Worm (Caenorhabditis elegans) whole organism, L3 larva: ENCODE measurements around the gene bath-2.

Experiments
- R02D3.7 ChIP-seq: fragments of 150-350 bp; optimal IDR thresholded peaks from 2 replicates; lab custom pipeline; 2014; ENCODE audit warnings: missing biosample characterization, missing genetic modification characterization
- ZK546.5 ChIP-seq: sonication (generic microtip); optimal IDR thresholded peaks from 2 replicates; lab custom pipeline; 2017; ENCODE audit warnings: missing biosample characterization, missing genetic modification characterization
- aly-2 ChIP-seq: fragments of 150-350 bp; optimal IDR thresholded peaks from 2 replicates; lab custom pipeline; 2014; ENCODE audit warnings: missing biosample characterization, missing genetic modification characterization
- ceh-16 ChIP-seq: sonication (generic microtip); optimal IDR thresholded peaks from 2 replicates; lab custom pipeline; 2017; ENCODE audit warnings: missing biosample characterization, missing genetic modification characterization
- ceh-28 ChIP-seq: fragments of 150-350 bp; optimal IDR thresholded peaks from 2 replicates; lab custom pipeline; 2014; ENCODE audit warnings: missing biosample characterization, missing genetic modification reagents, missing genetic modification characterization
- ceh-82 ChIP-seq: fragments of 150-350 bp; optimal IDR thresholded peaks from 2 replicates; lab custom pipeline; 2014; ENCODE audit warnings: missing biosample characterization, missing genetic modification characterization
- ceh-9 ChIP-seq: sonication (generic microtip); optimal IDR thresholded peaks from 2 replicates; lab custom pipeline; 2018; ENCODE audit warnings: missing biosample characterization, missing genetic modification characterization
- daf-12 ChIP-seq: fragments of 150-350 bp; optimal IDR thresholded peaks from 2 replicates; lab custom pipeline; 2014; ENCODE audit warnings: missing biosample characterization, missing genetic modification reagents, missing genetic modification characterization
- egl-27 ChIP-seq: sonication (generic microtip); optimal IDR thresholded peaks from 4 replicates; lab custom pipeline; 2017; ENCODE audit warnings: missing biosample characterization, missing genetic modification reagents, missing genetic modification characterization
- egl-5 ChIP-seq: fragments of 150-350 bp; optimal IDR thresholded peaks from 2 replicates; lab custom pipeline; 2017; ENCODE audit warnings: missing biosample characterization, missing genetic modification reagents, missing genetic modification characterization, inconsistent platforms
- elt-1 ChIP-seq: fragments of 150-350 bp; optimal IDR thresholded peaks from 2 replicates; lab custom pipeline; 2014; ENCODE audit warnings: missing biosample characterization, missing genetic modification characterization
- elt-3 ChIP-seq, 3 experiments: fragments of 150-350 bp in 1 of 3; sonication (generic microtip) in 2 of 3; optimal IDR thresholded peaks; 2 replicates in 2 of 3; 4 replicates in 1 of 3; lab custom pipeline; 2014 to 2017; ENCODE audit warnings: missing biosample characterization in 3 of 3, missing genetic modification characterization in 3 of 3
- eor-1 ChIP-seq, 2 experiments: fragments of 150-350 bp; optimal IDR thresholded peaks; 2 replicates each; lab custom pipeline; 2014 to 2018; ENCODE audit warnings: missing biosample characterization in 2 of 2, missing genetic modification characterization in 2 of 2
- fkh-10 ChIP-seq: sonication (generic microtip); optimal IDR thresholded peaks from 2 replicates; lab custom pipeline; 2017; ENCODE audit warnings: missing biosample characterization, missing genetic modification reagents, missing genetic modification characterization
- fos-1 ChIP-seq: fragments of 150-350 bp; optimal IDR thresholded peaks from 2 replicates; lab custom pipeline; 2014; ENCODE audit warnings: missing biosample characterization, missing genetic modification characterization
- hmg-11 ChIP-seq: sonication (generic microtip); optimal IDR thresholded peaks from 2 replicates; lab custom pipeline; 2016; ENCODE audit warnings: missing genetic modification characterization, missing compliant biosample characterization
- lin-15B ChIP-seq: fragments of 150-350 bp; optimal IDR thresholded peaks from 2 replicates; lab custom pipeline; 2014; ENCODE audit warnings: missing biosample characterization, missing genetic modification characterization
- lin-39 ChIP-seq: fragments of 150-350 bp; optimal IDR thresholded peaks from 2 replicates; lab custom pipeline; 2018; ENCODE audit warnings: missing biosample characterization, missing genetic modification reagents, missing genetic modification characterization
- lsy-12 ChIP-seq: sonication (generic microtip); optimal IDR thresholded peaks from 2 replicates; lab custom pipeline; 2016; ENCODE audit warnings: mild to moderate bottlenecking, missing genetic modification characterization, missing compliant biosample characterization
- mdl-1 ChIP-seq: fragments of 150-350 bp; optimal IDR thresholded peaks from 2 replicates; lab custom pipeline; 2014; ENCODE audit warnings: missing biosample characterization, missing genetic modification characterization
- mml-1 ChIP-seq: fragments of 150-350 bp; sonication (generic microtip); optimal IDR thresholded peaks from 3 replicates; lab custom pipeline; 2014; ENCODE audit warnings: missing biosample characterization, missing genetic modification characterization
- nfya-1 ChIP-seq: sonication (generic microtip); optimal IDR thresholded peaks from 2 replicates; lab custom pipeline; 2017; ENCODE audit warnings: missing genetic modification characterization, mild to moderate bottlenecking, missing compliant biosample characterization, antibody characterized with exemption, moderate library complexity; ENCODE audit not compliant: insufficient read depth
- nhr-11 ChIP-seq: fragments of 150-350 bp; optimal IDR thresholded peaks from 2 replicates; lab custom pipeline; 2014; ENCODE audit warnings: missing biosample characterization, missing genetic modification characterization
- nhr-12 ChIP-seq: fragments of 150-350 bp; optimal IDR thresholded peaks from 2 replicates; lab custom pipeline; 2014; ENCODE audit warnings: missing biosample characterization, missing genetic modification characterization
- nhr-23 ChIP-seq: fragments of 150-350 bp; optimal IDR thresholded peaks from 2 replicates; lab custom pipeline; 2014; ENCODE audit warnings: missing biosample characterization, missing genetic modification reagents, missing genetic modification characterization
- nhr-237 ChIP-seq: fragments of 150-350 bp; optimal IDR thresholded peaks from 2 replicates; lab custom pipeline; 2014; ENCODE audit warnings: missing biosample characterization, missing genetic modification characterization
- nhr-25 ChIP-seq: sonication (generic microtip); optimal IDR thresholded peaks from 2 replicates; lab custom pipeline; 2017; ENCODE audit warnings: missing biosample characterization, missing genetic modification characterization
- nhr-28 ChIP-seq: fragments of 150-350 bp; optimal IDR thresholded peaks from 2 replicates; lab custom pipeline; 2014; ENCODE audit warnings: missing biosample characterization, missing genetic modification characterization
- nhr-43 ChIP-seq: sonication (generic microtip); optimal IDR thresholded peaks from 2 replicates; lab custom pipeline; 2016; ENCODE audit warnings: mild to moderate bottlenecking, missing genetic modification characterization, missing compliant biosample characterization; ENCODE audit not compliant: poor library complexity, severe bottlenecking
- nhr-77 ChIP-seq: fragments of 150-350 bp; optimal IDR thresholded peaks from 2 replicates; lab custom pipeline; 2014; ENCODE audit warnings: missing biosample characterization, missing genetic modification characterization
- sea-2 ChIP-seq: fragments of 150-350 bp; sonication (generic microtip); optimal IDR thresholded peaks from 4 replicates; lab custom pipeline; 2014; ENCODE audit warnings: missing biosample characterization, missing genetic modification reagents, missing genetic modification characterization
- snpc-4 ChIP-seq: fragments of 150-350 bp; optimal IDR thresholded peaks from 2 replicates; lab custom pipeline; 2014; ENCODE audit warnings: missing biosample characterization, missing genetic modification characterization
- tbx-2 ChIP-seq: sonication (generic microtip); optimal IDR thresholded peaks from 2 replicates; lab custom pipeline; 2016; ENCODE audit warnings: mild to moderate bottlenecking, missing genetic modification characterization, missing compliant biosample characterization
- unc-62 ChIP-seq: fragments of 150-350 bp; sonication (generic microtip); optimal IDR thresholded peaks from 4 replicates; lab custom pipeline; 2014; ENCODE audit warnings: missing biosample characterization, missing genetic modification reagents, missing genetic modification characterization
- zag-1 ChIP-seq: fragments of 150-350 bp; optimal IDR thresholded peaks from 2 replicates; lab custom pipeline; 2014; ENCODE audit warnings: missing biosample characterization, missing genetic modification characterization
- ztf-11 ChIP-seq: fragments of 150-350 bp; optimal IDR thresholded peaks from 2 replicates; lab custom pipeline; 2014; ENCODE audit warnings: missing biosample characterization, missing genetic modification characterization
- ztf-4 ChIP-seq: fragments of 150-350 bp; optimal IDR thresholded peaks from 2 replicates; lab custom pipeline; 2014; ENCODE audit warnings: missing biosample characterization, missing genetic modification characterization

bath-2 gene

ce11 chrII:1895278-1895677 lies 27.3 kb downstream of the bath-2 start, which contains the start of gene C46F9.5:
Gene C46F9.5, plus strand, starts transcription at chrII:1895578.
- TF ChIP-seq nhr-77 (no peak), tbx-2 (tag; lab: Kevin White, UChicago) (no peak), nhr-11 (no peak), lin-39 (tag; lab: Kevin White, UChicago) (no peak), ztf-11 (tag; lab: Kevin White, UChicago) (no peak), lin-15B (tag; lab: Kevin White, UChicago) (no peak), nhr-25 (tag; lab: Kevin White, UChicago) (no peak), elt-3 (tag; optimal IDR thresholded peaks at IDR 0.05; lab: Kevin White, UChicago) (no peak), zag-1 (tag; lab: Kevin White, UChicago) (no peak), egl-27 (tag; lab: Kevin White, UChicago) (no peak), nhr-28 (tag; lab: Kevin White, UChicago) (no peak), hmg-11 (tag; lab: Kevin White, UChicago) (no peak), R02D3.7 (no peak), elt-1 (tag; lab: Kevin White, UChicago) (no peak), mdl-1 (tag; lab: Kevin White, UChicago) (no peak), nhr-237 (tag; lab: Kevin White, UChicago) (no peak), ceh-16 (tag; lab: Kevin White, UChicago) (no peak), nhr-23 (tag; lab: Kevin White, UChicago) (no peak), fkh-10 (no peak), ceh-9 (tag; lab: Kevin White, UChicago) (no peak)

DNA sequence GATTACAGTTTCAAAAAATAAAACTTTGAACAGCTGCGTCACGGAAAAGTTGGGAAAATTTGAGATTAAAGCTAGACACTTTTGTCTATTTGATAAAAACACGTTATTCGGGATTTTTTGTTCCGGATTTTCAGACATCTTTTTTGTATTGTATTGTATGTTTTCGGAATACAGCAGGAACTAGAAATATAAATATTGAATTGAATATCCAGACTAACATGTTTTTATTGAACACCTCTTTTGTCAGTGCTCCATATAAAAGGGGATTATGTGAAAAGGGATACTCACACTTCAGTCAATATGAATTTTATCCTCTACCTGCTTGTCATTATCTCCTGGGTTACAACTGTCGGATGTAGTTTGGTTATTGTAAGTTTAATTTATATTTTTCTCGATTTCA lies 28.7 kb downstream of the bath-2 start, which contains the start of gene C16C4.1:
C16C4.1 (plus strand) TSS at position 301 of the 400 bp plus-strand sequence.
- no peak for TF ChIP-seq tbx-2 (tag; lab: Kevin White, UChicago)
- TF ChIP-seq egl-5 (tag; lab: Kevin White, UChicago), result no peak
- no peak for TF ChIP-seq aly-2 (tag; lab: Kevin White, UChicago)
- TF ChIP-seq snpc-4 (tag; lab: Kevin White, UChicago), result no peak
- no peak for TF ChIP-seq unc-62 (GFP tag; lab: Kevin White, UChicago)
- TF ChIP-seq mml-1 (tag; lab: Kevin White, UChicago), result no peak
- TF ChIP-seq nhr-77, result no peak
- no peak for TF ChIP-seq ceh-82
- no peak for TF ChIP-seq ceh-28 (tag; lab: Kevin White, UChicago)
- TF ChIP-seq hmg-11 (tag; lab: Kevin White, UChicago), result no peak
- TF ChIP-seq ZK546.5 (tag; lab: Kevin White, UChicago), result no peak
- TF ChIP-seq fkh-10, result no peak
- no peak for TF ChIP-seq elt-1 (tag; lab: Kevin White, UChicago)
- no peak for TF ChIP-seq lsy-12 (tag; lab: Kevin White, UChicago)
- no peak for TF ChIP-seq mdl-1 (tag; lab: Kevin White, UChicago)
- no peak for TF ChIP-seq nhr-12 (tag; lab: Kevin White, UChicago)
- no peak for TF ChIP-seq eor-1 (tag; optimal IDR thresholded peaks at IDR 0.05; lab: Kevin White, UChicago)
- no peak for TF ChIP-seq nfya-1 (tag; lab: Kevin White, UChicago)
- no peak for TF ChIP-seq ceh-9 (tag; lab: Kevin White, UChicago)
- TF ChIP-seq sea-2 (GFP tag; lab: Kevin White, UChicago), result no peak
- TF ChIP-seq, all 47 proteins: peak for 0

DNA sequence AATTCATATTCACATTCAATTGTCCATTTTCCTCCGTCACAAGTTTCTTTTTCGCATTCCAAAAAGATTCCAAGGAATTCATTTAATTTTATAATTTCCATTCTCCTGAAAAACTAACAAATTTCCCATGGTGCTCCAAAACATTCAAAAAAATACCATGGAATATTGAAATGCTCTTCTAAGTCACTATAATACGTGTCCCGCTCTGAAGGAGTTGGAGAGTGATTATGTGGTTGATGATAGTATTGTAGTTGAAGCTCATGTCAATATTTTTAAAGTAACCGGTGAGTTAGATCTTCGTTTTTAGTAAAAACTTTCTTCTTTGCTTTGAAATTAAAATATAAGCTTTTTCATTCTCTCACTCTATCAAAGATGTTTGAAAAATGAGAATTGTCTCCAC lies 31.9 kb downstream of the bath-2 start, which contains the start of gene math-9:
math-9 (minus strand) TSS at position 101 of the 400 bp plus-strand sequence.
- TF ChIP-seq nhr-237 (tag; lab: Kevin White, UChicago) (no peak), fkh-10 (no peak), snpc-4 (tag; lab: Kevin White, UChicago) (no peak), mdl-1 (tag; lab: Kevin White, UChicago) (no peak), nhr-11 (no peak), ceh-16 (tag; lab: Kevin White, UChicago) (no peak), nfya-1 (tag; lab: Kevin White, UChicago) (no peak), ceh-28 (tag; lab: Kevin White, UChicago) (no peak), ztf-4 (tag; lab: Kevin White, UChicago) (no peak), mml-1 (tag; lab: Kevin White, UChicago) (no peak), fos-1 (tag; lab: Kevin White, UChicago) (no peak), daf-12 (tag; lab: Kevin White, UChicago) (no peak), eor-1 (tag; optimal IDR thresholded peaks at IDR 0.05; lab: Kevin White, UChicago) (no peak), nhr-43 (tag; lab: Kevin White, UChicago) (no peak), lsy-12 (tag; lab: Kevin White, UChicago) (no peak), R02D3.7 (no peak), elt-1 (tag; lab: Kevin White, UChicago) (no peak), ceh-82 (no peak), tbx-2 (tag; lab: Kevin White, UChicago) (no peak)
